Worm (Caenorhabditis elegans) whole organism, young adult: ENCODE results near the gene R05G6.4.
A peak's percentile ranks its signal among the peaks of the same experiment; 100 is the strongest.

ENCODE experiments used
- C06A6.2 ChIP-seq: fragments of 200-800 bp; sonication (Bioruptor generic); conservative IDR thresholded peaks from 2 replicates; pipeline ENCODE4 v1.3.6; 2022; ENCODE audit warnings: missing genetic modification characterization, missing compliant biosample characterization
- F33H1.4 ChIP-seq: fragments of 200-800 bp; sonication (Bioruptor generic); IDR thresholded peaks from 2 replicates; pipeline ENCODE4 v1.3.6; 2022; ENCODE audit warnings: missing genetic modification reagents, missing genetic modification characterization, missing compliant biosample characterization
- F37B4.10 ChIP-seq: fragments of 200-800 bp; sonication (Bioruptor generic); IDR thresholded peaks from 2 replicates; pipeline ENCODE4 v1.3.6; 2022; ENCODE audit warnings: missing genetic modification characterization, missing compliant biosample characterization
- F49E8.2 ChIP-seq: sonication (generic microtip); optimal IDR thresholded peaks from 3 replicates; lab custom pipeline; 2017; ENCODE audit warnings: missing genetic modification characterization, mild to moderate bottlenecking, missing compliant biosample characterization, antibody characterized with exemption, moderate library complexity; ENCODE audit not compliant: insufficient read depth
- F55B11.4 ChIP-seq: sonication (generic microtip); optimal IDR thresholded peaks from 2 replicates; lab custom pipeline; 2016; ENCODE audit warnings: missing compliant biosample characterization, missing genetic modification characterization, borderline replicate concordance; ENCODE audit not compliant: insufficient read depth
- F57C9.4 ChIP-seq: sonication (generic microtip); optimal IDR thresholded peaks from 2 replicates; lab custom pipeline; 2017; ENCODE audit warnings: mild to moderate bottlenecking, missing genetic modification characterization, missing compliant biosample characterization
- K12H6.12 ChIP-seq: fragments of 200-800 bp; sonication (Bioruptor generic); optimal IDR thresholded peaks from 2 replicates; lab custom pipeline; 2018; ENCODE audit warnings: mild to moderate bottlenecking, missing genetic modification characterization, missing compliant biosample characterization
- Y53G8AR.9 ChIP-seq: fragments of 200-800 bp; sonication (Bioruptor generic); conservative IDR thresholded peaks from 2 replicates; pipeline ENCODE4 v1.3.6; 2022; ENCODE audit warnings: missing genetic modification reagents, missing genetic modification characterization, missing compliant biosample characterization
- Y56A3A.18 ChIP-seq: fragments of 200-800 bp; sonication (Bioruptor generic); IDR thresholded peaks from 2 replicates; pipeline ENCODE4 v1.3.6; 2022; ENCODE audit warnings: missing genetic modification reagents, missing genetic modification characterization, missing compliant biosample characterization
- Y67H2A.10 ChIP-seq: fragments of 200-800 bp; sonication (Bioruptor generic); conservative IDR thresholded peaks from 2 replicates; pipeline ENCODE4 v1.3.6; 2022; ENCODE audit warnings: missing genetic modification reagents, missing genetic modification characterization, missing compliant biosample characterization
- Y79H2A.3 ChIP-seq: fragments of 200-800 bp; sonication (Bioruptor generic); conservative IDR thresholded peaks from 2 replicates; pipeline ENCODE4 v1.3.6; 2022; ENCODE audit warnings: missing genetic modification reagents, missing genetic modification characterization, missing compliant biosample characterization
- Y95B8A.8 ChIP-seq: fragments of 200-800 bp; sonication (Bioruptor generic); IDR thresholded peaks from 2 replicates; pipeline ENCODE4 v1.3.6; 2022; ENCODE audit warnings: missing genetic modification reagents, missing genetic modification characterization, missing compliant biosample characterization
- ceh-100 ChIP-seq: fragments of 200-800 bp; sonication (Bioruptor generic); IDR thresholded peaks from 2 replicates; pipeline ENCODE4 v1.3.6; 2022; ENCODE audit warnings: missing genetic modification reagents, missing genetic modification characterization, missing compliant biosample characterization
- ceh-58 ChIP-seq: fragments of 200-800 bp; sonication (Bioruptor generic); IDR thresholded peaks from 2 replicates; pipeline ENCODE4 v1.3.6; 2022; ENCODE audit warnings: missing genetic modification characterization, missing compliant biosample characterization
- ceh-91 ChIP-seq: fragments of 200-800 bp; sonication (Bioruptor generic); IDR thresholded peaks from 2 replicates; pipeline ENCODE4 v1.3.6; 2022; ENCODE audit warnings: missing genetic modification reagents, missing genetic modification characterization, missing compliant biosample characterization
- dox-1 ChIP-seq: fragments of 200-800 bp; sonication (Bioruptor generic); IDR thresholded peaks from 2 replicates; pipeline ENCODE4 v1.3.6; 2022; ENCODE audit warnings: missing genetic modification reagents, missing genetic modification characterization, missing compliant biosample characterization
- dpff-1 ChIP-seq: sonication (generic microtip); optimal IDR thresholded peaks from 2 replicates; lab custom pipeline; 2017; ENCODE audit warnings: mild to moderate bottlenecking, missing genetic modification characterization, missing compliant biosample characterization
- efl-1 ChIP-seq: fragments of 150-350 bp; optimal IDR thresholded peaks from 2 replicates; lab custom pipeline; 2014; ENCODE audit warnings: missing biosample characterization, missing genetic modification reagents, missing genetic modification characterization
- egrh-3 ChIP-seq: fragments of 200-800 bp; sonication (Bioruptor generic); IDR thresholded peaks from 2 replicates; pipeline ENCODE4 v1.3.6; 2022; ENCODE audit warnings: missing genetic modification reagents, missing genetic modification characterization, missing compliant biosample characterization
- ekl-4 ChIP-seq: fragments of 200-800 bp; sonication (Bioruptor generic); IDR thresholded peaks from 2 replicates; pipeline ENCODE4 v1.3.6; 2022; ENCODE audit warnings: missing genetic modification reagents, missing genetic modification characterization, missing compliant biosample characterization
- him-1 ChIP-seq: sonication (generic microtip); optimal IDR thresholded peaks from 2 replicates; lab custom pipeline; 2016; ENCODE audit warnings: missing genotype, missing genetic modification reagents, missing genetic modification characterization, missing compliant biosample characterization
- hmg-20 ChIP-seq: fragments of 200-800 bp; sonication (Bioruptor generic); IDR thresholded peaks from 2 replicates; pipeline ENCODE4 v1.3.6; 2022; ENCODE audit warnings: missing genetic modification reagents, missing genetic modification characterization, missing compliant biosample characterization
- hrde-1 ChIP-seq: sonication (generic microtip); optimal IDR thresholded peaks from 2 replicates; lab custom pipeline; 2016; ENCODE audit warnings: missing genetic modification characterization, mild to moderate bottlenecking, missing compliant biosample characterization, moderate library complexity, missing genotype, missing genetic modification reagents, borderline replicate concordance
- hsf-1 ChIP-seq: fragments of 200-800 bp; sonication (Bioruptor generic); IDR thresholded peaks from 2 replicates; pipeline ENCODE4 v1.3.6; 2022; ENCODE audit warnings: missing genetic modification reagents, missing genetic modification characterization, missing compliant biosample characterization
- lin-54 ChIP-seq: fragments of 200-800 bp; sonication (Bioruptor generic); optimal IDR thresholded peaks from 2 replicates; lab custom pipeline; 2018; ENCODE audit warnings: mild to moderate bottlenecking, missing genetic modification characterization, missing compliant biosample characterization
- lsl-1 ChIP-seq: fragments of 200-800 bp; sonication (Bioruptor generic); optimal IDR thresholded peaks from 2 replicates; lab custom pipeline; 2018; ENCODE audit warnings: mild to moderate bottlenecking, missing genetic modification characterization, moderate library complexity, missing compliant biosample characterization
- madf-3 ChIP-seq: fragments of 200-800 bp; sonication (Bioruptor generic); IDR thresholded peaks from 2 replicates; pipeline ENCODE4 v1.3.6; 2022; ENCODE audit warnings: missing genetic modification reagents, missing genetic modification characterization, missing compliant biosample characterization
- madf-8 ChIP-seq: fragments of 200-800 bp; sonication (Bioruptor generic); conservative IDR thresholded peaks from 2 replicates; pipeline ENCODE4 v1.3.6; 2022; ENCODE audit warnings: missing genetic modification reagents, missing genetic modification characterization, missing compliant biosample characterization
- mcd-1 ChIP-seq: fragments of 200-800 bp; sonication (Bioruptor generic); IDR thresholded peaks from 2 replicates; pipeline ENCODE4 v1.3.6; 2022; ENCODE audit warnings: missing genetic modification reagents, missing genetic modification characterization, missing compliant biosample characterization
- mes-4 ChIP-seq: sonication (generic microtip); optimal IDR thresholded peaks from 2 replicates; lab custom pipeline; 2016; ENCODE audit warnings: missing genotype, missing genetic modification characterization, missing compliant biosample characterization
- nhr-120 ChIP-seq: fragments of 200-800 bp; sonication (Bioruptor generic); IDR thresholded peaks from 2 replicates; pipeline ENCODE4 v1.3.6; 2022; ENCODE audit warnings: missing genetic modification characterization, missing compliant biosample characterization
- nhr-80 ChIP-seq: sonication (generic microtip); optimal IDR thresholded peaks from 2 replicates; lab custom pipeline; 2016; ENCODE audit warnings: missing genetic modification characterization, missing compliant biosample characterization
- pbrm-1 ChIP-seq: fragments of 200-800 bp; sonication (Bioruptor generic); IDR thresholded peaks from 2 replicates; pipeline ENCODE4 v1.3.6; 2022; ENCODE audit warnings: missing genetic modification reagents, missing genetic modification characterization, missing compliant biosample characterization
- pha-4 ChIP-seq: fragments of 150-350 bp; sonication (generic microtip); optimal IDR thresholded peaks from 2 replicates; lab custom pipeline; 2014; ENCODE audit warnings: missing biosample characterization, missing genetic modification reagents, missing genetic modification characterization
- snpc-3.4 ChIP-seq: sonication (generic microtip); optimal IDR thresholded peaks from 2 replicates; lab custom pipeline; 2017; ENCODE audit warnings: missing genetic modification characterization, mild to moderate bottlenecking, missing compliant biosample characterization, antibody characterized with exemption, moderate library complexity, missing genotype, missing genetic modification reagents
- snpc-4 ChIP-seq, 5 experiments: fragments of 150-350 bp in 1 of 5; sonication (generic microtip) in 4 of 5; optimal IDR thresholded peaks; 2 replicates each; lab custom pipeline; 2014 to 2018; ENCODE audit warnings: missing genetic modification characterization in 5 of 5, missing biosample characterization in 3 of 5, antibody characterized with exemption in 2 of 5, mild to moderate bottlenecking in 2 of 5, missing compliant biosample characterization in 2 of 5, missing genotype in 2 of 5, moderate library complexity in 2 of 5, missing genetic modification reagents in 1 of 5
- tbp1 ChIP-seq: fragments of 200-800 bp; sonication (Bioruptor generic); optimal IDR thresholded peaks from 2 replicates; lab custom pipeline; 2018; ENCODE audit warnings: mild to moderate bottlenecking, missing genetic modification characterization, missing compliant biosample characterization
- tlf-1 ChIP-seq: fragments of 200-800 bp; sonication (Bioruptor generic); optimal IDR thresholded peaks from 2 replicates; lab custom pipeline; 2018; ENCODE audit warnings: mild to moderate bottlenecking, missing genetic modification characterization, missing compliant biosample characterization
- unc-130 ChIP-seq: sonication (generic microtip); optimal IDR thresholded peaks from 2 replicates; lab custom pipeline; 2016; ENCODE audit warnings: missing genetic modification reagents, missing genetic modification characterization, missing compliant biosample characterization
- xnd-1 ChIP-seq: sonication (generic microtip); optimal IDR thresholded peaks from 2 replicates; lab custom pipeline; 2016; ENCODE audit warnings: missing genotype, missing genetic modification reagents, missing genetic modification characterization, missing compliant biosample characterization
- ztf-28 ChIP-seq: fragments of 200-800 bp; sonication (Bioruptor generic); IDR thresholded peaks from 2 replicates; pipeline ENCODE4 v1.3.6; 2022; ENCODE audit warnings: missing genetic modification reagents, missing genetic modification characterization, missing compliant biosample characterization

The R05G6.4 gene

ce11 chrIV:7547843-7548578, 35.0 kb downstream of the R05G6.4 start, which contains the start of the genes cdd-2 and oef-1 (continued):
- peak; percentile 88 for TF ChIP-seq pbrm-1
- no peak for TF ChIP-seq F37B4.10
- peak; percentile 96 for TF ChIP-seq madf-3 (GFP tag; lab: Robert Waterston, UW)
- no peak for TF ChIP-seq snpc-4 (GFP tag; optimal IDR thresholded peaks at IDR 0.05; lab: Kevin White, UChicago)
- peak in 3 of 4 experiments; percentile 18 to 61 (median 48) for TF ChIP-seq snpc-4 (tag; optimal IDR thresholded peaks at IDR 0.05; lab: Kevin White, UChicago)
- TF ChIP-seq ekl-4, result peak; percentile 91
- TF ChIP-seq mcd-1, result peak; percentile 94
- peak; percentile 77; the same call in 1 of the 2 replicates for TF ChIP-seq Y53G8AR.9 (GFP tag; lab: Robert Waterston, UW)
- TF ChIP-seq nhr-120 (GFP tag; lab: Robert Waterston, UW), result no peak
- peak; percentile 94 for TF ChIP-seq madf-8
- peak; percentile 31 for TF ChIP-seq him-1
- TF ChIP-seq F33H1.4 (GFP tag; lab: Robert Waterston, UW), result peak; percentile 85
- peak; percentile 87 for TF ChIP-seq xnd-1
- TF ChIP-seq tlf-1, result peak; percentile 85
- TF ChIP-seq nhr-80 (tag; lab: Kevin White, UChicago), result no peak
- no peak for TF ChIP-seq pha-4
- TF ChIP-seq ceh-91 (GFP tag; lab: Robert Waterston, UW), result peak; percentile 99
- peak; percentile 95 for TF ChIP-seq Y95B8A.8 (GFP tag; lab: Robert Waterston, UW)
- no peak for TF ChIP-seq mes-4 (tag; lab: Kevin White, UChicago)
- no peak for TF ChIP-seq K12H6.12 (tag; lab: Kevin White, UChicago)
- peak; percentile 78 for TF ChIP-seq ceh-100 (GFP tag; lab: Robert Waterston, UW)
- TF ChIP-seq C06A6.2 (GFP tag; lab: Robert Waterston, UW), result no peak
- 0 out of 2 replicates have a peak, but pooled peaks have one; percentile 25 for TF ChIP-seq egrh-3
- TF ChIP-seq unc-130 (GFP tag; lab: Kevin White, UChicago), result peak; percentile 44
- peak; percentile 76 for TF ChIP-seq lin-54 (GFP tag; lab: Kevin White, UChicago)
- peak; percentile 56; the same call in 1 of the 2 replicates for TF ChIP-seq Y67H2A.10 (GFP tag; lab: Robert Waterston, UW)
- TF ChIP-seq F57C9.4, result no peak
- peak; percentile 96 for TF ChIP-seq dox-1 (GFP tag; lab: Robert Waterston, UW)
- no peak for TF ChIP-seq hmg-20 (GFP tag; lab: Robert Waterston, UW)
- peak; percentile 92 for TF ChIP-seq F49E8.2 (tag; lab: Kevin White, UChicago)
- TF ChIP-seq tbp1 (GFP tag; lab: Kevin White, UChicago), result peak; percentile 53
- TF ChIP-seq ceh-58 (GFP tag; lab: Robert Waterston, UW), result no peak
- peak; percentile 94 for TF ChIP-seq Y79H2A.3 (GFP tag; lab: Robert Waterston, UW)
- peak; percentile 96 for TF ChIP-seq ztf-28 (GFP tag; lab: Robert Waterston, UW)
- TF ChIP-seq snpc-3.4 (tag; lab: Kevin White, UChicago), result peak; percentile 29
- TF ChIP-seq lsl-1, result peak; percentile 96
- peak; percentile 10 for TF ChIP-seq hrde-1 (tag; lab: Kevin White, UChicago)
- TF ChIP-seq hsf-1 (GFP tag; lab: Robert Waterston, UW), result peak; percentile 87
- no peak for TF ChIP-seq F55B11.4
- no peak for TF ChIP-seq Y56A3A.18
- TF ChIP-seq dpff-1 (tag; lab: Kevin White, UChicago), result no peak
- TF ChIP-seq efl-1 (GFP tag; lab: Kevin White, UChicago), result peak; percentile 92
